Fruit fly (Drosophila melanogaster) whole organism, prepupa: ENCODE measurements around the gene dj-1beta.

ENCODE experiments used
- Blimp-1 ChIP-seq: fragments of 200-800 bp; sonication (Bioruptor generic); optimal IDR thresholded peaks from 3 replicates; lab custom pipeline; 2017; ENCODE audit warnings: missing biosample characterization, missing genetic modification characterization, mild to moderate bottlenecking, moderate library complexity, missing genetic modification reagents
- CG11762 ChIP-seq: fragments of 200-800 bp; sonication (Bioruptor generic); optimal IDR thresholded peaks from 3 replicates; lab custom pipeline; 2016; ENCODE audit warnings: missing biosample characterization, missing genetic modification characterization; ENCODE audit not compliant: insufficient read depth
- CG1621 ChIP-seq: fragments of 200-800 bp; sonication (Bioruptor generic); optimal IDR thresholded peaks from 3 replicates; lab custom pipeline; 2018; ENCODE audit warnings: missing biosample characterization, mild to moderate bottlenecking, missing genetic modification characterization
- CG31627 ChIP-seq: fragments of 200-800 bp; sonication (Bioruptor generic); optimal IDR thresholded peaks from 3 replicates; lab custom pipeline; 2016; ENCODE audit warnings: missing biosample characterization, missing genetic modification characterization
- CG32006 ChIP-seq: fragments of 200-800 bp; sonication (Bioruptor generic); optimal IDR thresholded peaks from 3 replicates; lab custom pipeline; 2017; ENCODE audit warnings: missing biosample characterization, mild to moderate bottlenecking, missing genetic modification characterization
- CG3919 ChIP-seq: fragments of 200-800 bp; sonication (Bioruptor generic); optimal IDR thresholded peaks from 3 replicates; lab custom pipeline; 2016; ENCODE audit warnings: missing biosample characterization, missing genetic modification characterization
- CG4318 ChIP-seq: fragments of 200-800 bp; sonication (Bioruptor generic); optimal IDR thresholded peaks from 3 replicates; lab custom pipeline; 2017; ENCODE audit warnings: missing biosample characterization, mild to moderate bottlenecking, missing genetic modification characterization
- CG6163 ChIP-seq: fragments of 200-800 bp; sonication (Bioruptor generic); IDR thresholded peaks from 3 replicates; pipeline ENCODE4 v1.3.6; 2022; ENCODE audit warnings: missing biosample characterization, missing genetic modification characterization
- CG6808 ChIP-seq: fragments of 200-800 bp; sonication (Bioruptor generic); optimal IDR thresholded peaks from 3 replicates; lab custom pipeline; 2017; ENCODE audit warnings: missing biosample characterization, missing genetic modification characterization, mild to moderate bottlenecking, moderate library complexity, missing genetic modification reagents
- CG6854 ChIP-seq: fragments of 200-800 bp; sonication (Bioruptor generic); optimal IDR thresholded peaks from 2 replicates; lab custom pipeline; 2017; ENCODE audit warnings: missing biosample characterization, mild to moderate bottlenecking, missing genetic modification characterization
- CG7368 ChIP-seq: fragments of 200-800 bp; sonication (Bioruptor generic); optimal IDR thresholded peaks from 3 replicates; lab custom pipeline; 2016; ENCODE audit warnings: missing biosample characterization, missing genetic modification characterization
- Eip78C ChIP-seq: fragments of 200-800 bp; sonication (Bioruptor generic); peaks from one replicate; lab custom pipeline; 2016; ENCODE audit warnings: missing biosample characterization, missing genetic modification characterization
- Eip93F ChIP-seq: fragments of 200-800 bp; sonication (Bioruptor generic); optimal IDR thresholded peaks from 2 replicates; lab custom pipeline; 2016; ENCODE audit warnings: missing biosample characterization, mild to moderate bottlenecking, missing genetic modification characterization
- Ets21C ChIP-seq: fragments of 200-800 bp; sonication (Bioruptor generic); optimal IDR thresholded peaks from 3 replicates; lab custom pipeline; 2016; ENCODE audit warnings: missing biosample characterization, missing genetic modification characterization
- Hr39 ChIP-seq: fragments of 200-800 bp; sonication (Bioruptor generic); optimal IDR thresholded peaks from 2 replicates; lab custom pipeline; 2016; ENCODE audit warnings: missing biosample characterization, missing genetic modification characterization
- Hr4 ChIP-seq: fragments of 200-800 bp; sonication (Bioruptor generic); optimal IDR thresholded peaks from 3 replicates; lab custom pipeline; 2016; ENCODE audit warnings: missing biosample characterization, missing genetic modification characterization
- OdsH ChIP-seq: fragments of 200-800 bp; sonication (Bioruptor generic); optimal IDR thresholded peaks from 3 replicates; lab custom pipeline; 2016; ENCODE audit warnings: missing biosample characterization, missing genetic modification characterization
- Sox102F ChIP-seq: fragments of 200-800 bp; sonication (Bioruptor generic); optimal IDR thresholded peaks from 2 replicates; lab custom pipeline; 2016; ENCODE audit warnings: missing biosample characterization, mild to moderate bottlenecking, missing genetic modification characterization
- Sox14 ChIP-seq: fragments of 200-800 bp; sonication (Bioruptor generic); optimal IDR thresholded peaks from 3 replicates; lab custom pipeline; 2016; ENCODE audit warnings: missing biosample characterization, missing genetic modification characterization
- Sox15 ChIP-seq: fragments of 200-800 bp; sonication (Bioruptor generic); optimal IDR thresholded peaks from 3 replicates; lab custom pipeline; 2016; ENCODE audit warnings: missing biosample characterization, missing genetic modification characterization
- acj6 ChIP-seq: fragments of 200-800 bp; sonication (Bioruptor generic); optimal IDR thresholded peaks from 3 replicates; lab custom pipeline; 2016; ENCODE audit warnings: missing biosample characterization, missing genetic modification characterization
- cyc ChIP-seq: fragments of 200-800 bp; sonication (Bioruptor generic); optimal IDR thresholded peaks from 3 replicates; lab custom pipeline; 2016; ENCODE audit warnings: missing biosample characterization, missing genetic modification characterization
- dac ChIP-seq: fragments of 200-800 bp; sonication (Bioruptor generic); optimal IDR thresholded peaks from 2 replicates; lab custom pipeline; 2017; ENCODE audit warnings: missing biosample characterization, mild to moderate bottlenecking, missing genetic modification characterization
- dsx ChIP-seq: fragments of 200-800 bp; optimal IDR thresholded peaks from 3 replicates; lab custom pipeline; 2019; ENCODE audit warnings: missing biosample characterization, mild to moderate bottlenecking, missing genetic modification characterization, moderate library complexity; ENCODE audit not compliant: poor library complexity, severe bottlenecking
- eg ChIP-seq: fragments of 200-800 bp; sonication (Bioruptor generic); IDR thresholded peaks from 3 replicates; pipeline ENCODE4 v1.3.6; 2022; ENCODE audit warnings: missing biosample characterization, missing genetic modification characterization
- fd59A ChIP-seq: fragments of 200-800 bp; sonication (Bioruptor generic); optimal IDR thresholded peaks from 2 replicates; lab custom pipeline; 2017; ENCODE audit warnings: missing biosample characterization, mild to moderate bottlenecking, missing genetic modification characterization, missing genetic modification reagents
- fkh ChIP-seq: fragments of 200-800 bp; sonication (Bioruptor generic); optimal IDR thresholded peaks from 3 replicates; lab custom pipeline; 2017; ENCODE audit warnings: missing biosample characterization, mild to moderate bottlenecking, missing genetic modification characterization, moderate library complexity
- pdm3 ChIP-seq: fragments of 200-800 bp; sonication (Bioruptor generic); optimal IDR thresholded peaks from 3 replicates; lab custom pipeline; 2016; ENCODE audit warnings: missing biosample characterization, missing genetic modification characterization
- salr ChIP-seq, 2 experiments: fragments of 200-800 bp; sonication (Bioruptor generic); optimal IDR thresholded peaks; 3 replicates each; lab custom pipeline; 2016 to 2018; ENCODE audit warnings: missing biosample characterization in 2 of 2, missing genetic modification characterization in 2 of 2, mild to moderate bottlenecking in 1 of 2
- spab ChIP-seq: fragments of 200-800 bp; sonication (Bioruptor generic); optimal IDR thresholded peaks from 2 replicates; lab custom pipeline; 2017; ENCODE audit warnings: missing biosample characterization, mild to moderate bottlenecking, missing genetic modification characterization, missing genetic modification reagents
- svp ChIP-seq: fragments of 200-800 bp; sonication (Bioruptor generic); peaks from one replicate; lab custom pipeline; 2016; ENCODE audit warnings: missing biosample characterization, missing genetic modification characterization
- topi ChIP-seq: fragments of 200-800 bp; sonication (Bioruptor generic); optimal IDR thresholded peaks from 3 replicates; lab custom pipeline; 2016; ENCODE audit warnings: missing biosample characterization, missing genetic modification characterization
- vri ChIP-seq: fragments of 200-800 bp; sonication (Bioruptor generic); optimal IDR thresholded peaks from 3 replicates; lab custom pipeline; 2016; ENCODE audit warnings: missing biosample characterization, mild to moderate bottlenecking, missing genetic modification characterization

Gene dj-1beta

dm6 chr3R:30765306-30766033 is 41.4 kb upstream of the dj-1beta start, which contains the start of gene zfh1:
zfh1 (plus strand) TSS chr3R:30765926.
- TF ChIP-seq Hr39 (GFP tag; lab: Kevin White, UChicago), result no peak
- TF ChIP-seq CG7368, result no peak
- TF ChIP-seq eg (GFP tag; lab: Robert Waterston, UW), result peak; percentile 35; the same call in 1 of the 3 replicates
- TF ChIP-seq svp, result peak; percentile 99
- TF ChIP-seq CG3919 (GFP tag; lab: Kevin White, UChicago), result no peak
- TF ChIP-seq CG6163 (GFP tag; lab: Robert Waterston, UW), result 0 out of 3 replicates have a peak, but pooled peaks have one; percentile 22
- TF ChIP-seq dsx (GFP tag; lab: Kevin White, UChicago), result peak; percentile 18
- TF ChIP-seq Blimp-1, result no peak
- no peak for TF ChIP-seq CG11762 (GFP tag; lab: Kevin White, UChicago)
- TF ChIP-seq CG31627 (GFP tag; lab: Kevin White, UChicago), result no peak
- TF ChIP-seq CG1621 (tag; lab: Kevin White, UChicago), result peak; percentile 52
- peak; percentile 71 for TF ChIP-seq Eip78C
- TF ChIP-seq pdm3 (GFP tag; lab: Kevin White, UChicago), result no peak
- TF ChIP-seq spab (GFP tag; lab: Kevin White, UChicago), result no peak
- no peak for TF ChIP-seq fd59A
- no peak for TF ChIP-seq topi (GFP tag; lab: Kevin White, UChicago)
- no peak for TF ChIP-seq Ets21C
- peak; percentile 28 for TF ChIP-seq vri (GFP tag; lab: Kevin White, UChicago)
- peak; percentile 1 for TF ChIP-seq Sox14 (GFP tag; lab: Kevin White, UChicago)

dm6 chr3R:30766922-30767504 is 39.9 kb upstream of the dj-1beta start:
- TF ChIP-seq Hr4 (GFP tag; lab: Kevin White, UChicago), result no peak
- TF ChIP-seq fkh (GFP tag; lab: Kevin White, UChicago), result peak; percentile 78
- TF ChIP-seq OdsH (GFP tag; lab: Kevin White, UChicago), result no peak
- TF ChIP-seq svp, result peak; percentile 43

- no peak for TF ChIP-seq CG6854
- no peak for TF ChIP-seq salr (GFP tag; optimal IDR thresholded peaks at IDR 0.05; lab: Kevin White, UChicago)
- TF ChIP-seq cyc (GFP tag; lab: Kevin White, UChicago), result no peak
- TF ChIP-seq dac (GFP tag; lab: Kevin White, UChicago), result no peak
- TF ChIP-seq dsx (GFP tag; lab: Kevin White, UChicago), result no peak
Observed at dm6 chr3R:30767556-30767955, 39.4 kb upstream of the dj-1beta start.

- TF ChIP-seq Sox15 (GFP tag; lab: Kevin White, UChicago), result no peak
- peak; percentile 34 for TF ChIP-seq CG3919 (GFP tag; lab: Kevin White, UChicago)
- peak; percentile 61 for TF ChIP-seq svp
- TF ChIP-seq CG32006, result no peak
- no peak for TF ChIP-seq Hr39 (GFP tag; lab: Kevin White, UChicago)
- no peak for TF ChIP-seq CG6808
- peak; percentile 22 for TF ChIP-seq Eip78C
Observed at dm6 chr3R:30770069-30770633, 36.8 kb upstream of the dj-1beta start.

dm6 chr3R:30770709-30771108 is 36.2 kb upstream of the dj-1beta start:
- TF ChIP-seq eg (GFP tag; lab: Robert Waterston, UW) (no peak), CG7368 (no peak), dac (GFP tag; lab: Kevin White, UChicago) (no peak), vri (GFP tag; lab: Kevin White, UChicago) (no peak), pdm3 (GFP tag; lab: Kevin White, UChicago) (no peak), CG4318 (GFP tag; lab: Kevin White, UChicago) (no peak), OdsH (GFP tag; lab: Kevin White, UChicago) (no peak), acj6 (GFP tag; lab: Kevin White, UChicago) (no peak), Eip93F (GFP tag; lab: Kevin White, UChicago) (no peak), Sox102F (GFP tag; lab: Kevin White, UChicago) (no peak), Blimp-1 (no peak)
